Worm (Caenorhabditis elegans): ENCODE results near the gene marg-1.
A peak's percentile ranks its signal among the peaks of the same experiment; 100 is the strongest.

The marg-1 gene

ce11 chrX:3807166-3807565 is 26.2 kb upstream of the marg-1 start, which contains the start of gene F35A5.1:
TSS of gene F35A5.1 (plus strand) at chrX:3807466.
- TF ChIP-seq scrt-1 (GFP tag; IDR thresholded peaks at IDR 0.05) (no peak), tbx-37 (GFP tag; conservative IDR thresholded peaks at IDR 0.05) (no peak), sea-1 (GFP tag; conservative IDR thresholded peaks at IDR 0.05) (no peak), B0310.2 (tag; optimal IDR thresholded peaks at IDR 0.05) (no peak), aly-1 (tag; optimal IDR thresholded peaks at IDR 0.05) (no peak), tbx-11 (GFP tag; IDR thresholded peaks at IDR 0.05) (no peak), hmbx-1 (tag; optimal IDR thresholded peaks at IDR 0.05) (no peak), F13C5.2 (tag; optimal IDR thresholded peaks at IDR 0.05) (no peak), ama-1 (optimal IDR thresholded peaks at IDR 0.05) (no peak), ceh-13 (GFP tag; optimal IDR thresholded peaks at IDR 0.05) (no peak), ets-7 (tag; optimal IDR thresholded peaks at IDR 0.05) (no peak), tra-4 (tag; optimal IDR thresholded peaks at IDR 0.05) (no peak), ceh-36 (tag; optimal IDR thresholded peaks at IDR 0.05) (no peak), hmg-4 (GFP tag; optimal IDR thresholded peaks at IDR 0.05) (no peak)

- no peak for TF ChIP-seq pes-1 (GFP tag; IDR thresholded peaks at IDR 0.05)
- TF ChIP-seq hmbx-1 (tag; optimal IDR thresholded peaks at IDR 0.05), result no peak
- TF ChIP-seq tbx-37 (GFP tag; conservative IDR thresholded peaks at IDR 0.05), result no peak
- TF ChIP-seq ama-1 (optimal IDR thresholded peaks at IDR 0.05), result no peak
These were observed 23.9 kb upstream of the marg-1 start, which contains the start of gene F35A5.2 for ce11 chrX:3804837-3805236. TSS of gene F35A5.2 (plus strand) at chrX:3805137.

- TF ChIP-seq tbx-11 (GFP tag; IDR thresholded peaks at IDR 0.05) (peak; percentile 62; the same call in 1 of the 2 replicates), ceh-13 (GFP tag; optimal IDR thresholded peaks at IDR 0.05) (no peak), scrt-1 (GFP tag; IDR thresholded peaks at IDR 0.05) (no peak), F13C5.2 (tag; optimal IDR thresholded peaks at IDR 0.05) (peak; percentile 65), tbx-37 (GFP tag; conservative IDR thresholded peaks at IDR 0.05) (0 out of 2 replicates have a peak, but pooled peaks have one; percentile 16), ama-1 (optimal IDR thresholded peaks at IDR 0.05) (no peak), ceh-36 (tag; optimal IDR thresholded peaks at IDR 0.05) (no peak)
These were observed 22.4 kb upstream of the marg-1 start, which contains the start of gene F35A5.8 for ce11 chrX:3803314-3803713. TSS of gene F35A5.8 (minus strand) at chrX:3803464.

ce11 chrX:3802743-3803142 is 21.8 kb upstream of the marg-1 start:
- TF ChIP-seq sea-1 (GFP tag; conservative IDR thresholded peaks at IDR 0.05) (no peak), B0310.2 (tag; optimal IDR thresholded peaks at IDR 0.05) (no peak), ceh-36 (tag; optimal IDR thresholded peaks at IDR 0.05) (no peak), hnd-1 (tag; optimal IDR thresholded peaks at IDR 0.05) (no peak), flt-1 (GFP tag; IDR thresholded peaks at IDR 0.05) (no peak), F13C5.2 (tag; optimal IDR thresholded peaks at IDR 0.05) (no peak)

- TF ChIP-seq flt-1 (GFP tag; IDR thresholded peaks at IDR 0.05), result no peak
- TF ChIP-seq ets-7 (tag; optimal IDR thresholded peaks at IDR 0.05), result no peak
- no peak for TF ChIP-seq ceh-13 (GFP tag; optimal IDR thresholded peaks at IDR 0.05)
- TF ChIP-seq ama-1 (optimal IDR thresholded peaks at IDR 0.05), result no peak
- TF ChIP-seq hmbx-1 (tag; optimal IDR thresholded peaks at IDR 0.05), result no peak
- TF ChIP-seq F13C5.2 (tag; optimal IDR thresholded peaks at IDR 0.05), result no peak
- no peak for TF ChIP-seq B0310.2 (tag; optimal IDR thresholded peaks at IDR 0.05)
- no peak for TF ChIP-seq pes-1 (GFP tag; IDR thresholded peaks at IDR 0.05)
- TF ChIP-seq tbx-11 (GFP tag; IDR thresholded peaks at IDR 0.05), result no peak
- TF ChIP-seq hnd-1 (tag; optimal IDR thresholded peaks at IDR 0.05), result no peak
- TF ChIP-seq sea-1 (GFP tag; conservative IDR thresholded peaks at IDR 0.05), result no peak
- no peak for TF ChIP-seq tbx-37 (GFP tag; conservative IDR thresholded peaks at IDR 0.05)
- no peak for TF ChIP-seq ceh-36 (tag; optimal IDR thresholded peaks at IDR 0.05)
- TF ChIP-seq tra-4 (tag; optimal IDR thresholded peaks at IDR 0.05), result no peak
- no peak for TF ChIP-seq aly-1 (tag; optimal IDR thresholded peaks at IDR 0.05)
- TF ChIP-seq scrt-1 (GFP tag; IDR thresholded peaks at IDR 0.05), result no peak
- no peak for TF ChIP-seq hmg-4 (GFP tag; optimal IDR thresholded peaks at IDR 0.05)
These were observed 17.3 kb upstream of the marg-1 start for ce11 chrX:3798288-3798687.

- no peak for TF ChIP-seq hnd-1 (tag; optimal IDR thresholded peaks at IDR 0.05)
- no peak for TF ChIP-seq flt-1 (GFP tag; IDR thresholded peaks at IDR 0.05)
- TF ChIP-seq tbx-37 (GFP tag; conservative IDR thresholded peaks at IDR 0.05), result no peak
- TF ChIP-seq ets-7 (tag; optimal IDR thresholded peaks at IDR 0.05), result no peak
- TF ChIP-seq hmg-4 (GFP tag; optimal IDR thresholded peaks at IDR 0.05), result no peak
- TF ChIP-seq ceh-36 (tag; optimal IDR thresholded peaks at IDR 0.05), result no peak
- no peak for TF ChIP-seq B0310.2 (tag; optimal IDR thresholded peaks at IDR 0.05)
- no peak for TF ChIP-seq ceh-13 (GFP tag; optimal IDR thresholded peaks at IDR 0.05)
- no peak for TF ChIP-seq F13C5.2 (tag; optimal IDR thresholded peaks at IDR 0.05)
- no peak for TF ChIP-seq scrt-1 (GFP tag; IDR thresholded peaks at IDR 0.05)
- no peak for TF ChIP-seq aly-1 (tag; optimal IDR thresholded peaks at IDR 0.05)
- no peak for TF ChIP-seq tbx-11 (GFP tag; IDR thresholded peaks at IDR 0.05)
These were observed 16.9 kb upstream of the marg-1 start, which contains the start of gene abu-10 for ce11 chrX:3797882-3798281. TSS of gene abu-10 (plus strand) at chrX:3798182.

- no peak for TF ChIP-seq tra-4 (tag; optimal IDR thresholded peaks at IDR 0.05)
These were observed 14.7 kb upstream of the marg-1 start, which contains the start of gene F35A5.5 for ce11 chrX:3795642-3796041. TSS of gene F35A5.5 (minus strand) at chrX:3795742.

ce11 chrX:3794161-3794560 is 13.2 kb upstream of the marg-1 start:
- no peak for TF ChIP-seq flt-1 (GFP tag; IDR thresholded peaks at IDR 0.05)
- no peak for TF ChIP-seq F13C5.2 (tag; optimal IDR thresholded peaks at IDR 0.05)
- TF ChIP-seq tbx-11 (GFP tag; IDR thresholded peaks at IDR 0.05), result no peak

- TF ChIP-seq pes-1 (GFP tag; IDR thresholded peaks at IDR 0.05) (0 out of 2 replicates have a peak, but pooled peaks have one; percentile 50), hmbx-1 (tag; optimal IDR thresholded peaks at IDR 0.05) (no peak)
These were observed 12.4 kb upstream of the marg-1 start for ce11 chrX:3793389-3793788.

All from whole organism, early embryonic.